Worm (Caenorhabditis elegans): ENCODE measurements around the gene F37C12.18.

Gene F37C12.18

ce11 chrIII:7195325-7195724 lies at the start of gene F37C12.18:
TSS of gene F37C12.18 (minus strand) at chrIII:7195425.
- TF ChIP-seq ham-2 (GFP tag; optimal IDR thresholded peaks at IDR 0.05), result no peak
- TF ChIP-seq elt-1 (tag; optimal IDR thresholded peaks at IDR 0.05; ENCODE audit: borderline replicate concordance, insufficient read depth), result no peak
- no peak for TF ChIP-seq lin-13 (tag; optimal IDR thresholded peaks at IDR 0.05)
- TF ChIP-seq nhr-2 (tag; optimal IDR thresholded peaks at IDR 0.05), result no peak
- no peak for TF ChIP-seq bed-3 (GFP tag; optimal IDR thresholded peaks at IDR 0.05)
- TF ChIP-seq hlh-1 (tag; optimal IDR thresholded peaks at IDR 0.05), result no peak
- no peak for TF ChIP-seq cnd-1 (tag; optimal IDR thresholded peaks at IDR 0.05)
- no peak for TF ChIP-seq nhr-76 (tag; optimal IDR thresholded peaks at IDR 0.05)
- TF ChIP-seq lin-32 (GFP tag; optimal IDR thresholded peaks at IDR 0.05), result no peak

DNA sequence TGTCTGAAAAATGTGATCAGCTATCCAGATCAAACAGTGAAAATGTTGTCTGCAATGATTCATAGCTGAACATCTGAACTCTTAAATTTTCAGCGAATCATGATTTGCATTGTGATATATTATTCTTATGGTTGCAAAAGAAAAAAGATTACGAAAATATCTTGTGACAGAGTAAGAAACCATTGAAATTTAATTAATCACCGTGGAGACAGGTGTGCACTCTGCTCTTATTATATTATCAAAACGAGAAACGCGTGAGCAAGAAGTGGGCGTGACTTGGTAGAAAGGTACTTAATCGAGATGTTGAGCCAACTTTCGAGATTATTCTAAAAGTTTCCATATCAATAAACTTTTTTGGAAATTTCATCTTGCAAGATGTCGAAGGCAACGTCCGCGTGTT lies 47.8 kb upstream of the F37C12.18 start, which contains the start of gene osm-10:
Gene osm-10, plus strand, starts transcription at position 293 of the 400 bp plus-strand sequence.
- TF ChIP-seq elt-3 (tag; optimal IDR thresholded peaks at IDR 0.05) (no peak), ceh-83 (GFP tag; optimal IDR thresholded peaks at IDR 0.05) (no peak), mls-2 (tag; optimal IDR thresholded peaks at IDR 0.05) (no peak), zip-8 (tag; optimal IDR thresholded peaks at IDR 0.05) (no peak)

DNA sequence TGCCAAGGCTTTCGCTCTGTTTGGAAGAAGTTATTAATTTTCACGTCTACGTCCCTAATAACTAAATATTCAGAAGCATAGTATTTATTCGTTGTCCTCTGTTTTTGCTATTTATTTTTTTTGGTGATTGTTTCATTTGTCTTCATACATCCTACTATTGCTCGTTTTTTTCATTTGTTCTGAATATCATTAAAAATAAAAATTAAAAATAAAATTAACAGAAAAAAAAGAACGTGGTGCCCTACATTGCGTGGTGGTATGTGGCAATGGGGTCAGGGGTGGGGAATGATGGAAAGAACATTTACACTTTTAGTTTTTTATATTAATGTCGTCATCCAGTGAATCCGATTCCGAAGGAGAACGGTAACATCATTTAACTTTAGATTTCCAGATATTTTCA lies 45.8 kb upstream of the F37C12.18 start, which contains the start of gene ztf-31:
Gene ztf-31, plus strand, starts transcription at position 301 of the 400 bp plus-strand sequence.
- TF ChIP-seq unc-39 (tag; optimal IDR thresholded peaks at IDR 0.05) (no peak), elt-3 (tag; optimal IDR thresholded peaks at IDR 0.05) (no peak), hlh-1 (tag; optimal IDR thresholded peaks at IDR 0.05) (no peak), drap-1 (GFP tag; optimal IDR thresholded peaks at IDR 0.05) (no peak), tbx-8 (GFP tag; optimal IDR thresholded peaks at IDR 0.05) (no peak), nhr-28 (tag; optimal IDR thresholded peaks at IDR 0.05) (no peak), lsy-2 (tag; optimal IDR thresholded peaks at IDR 0.05) (no peak), M03D4.4 (tag; optimal IDR thresholded peaks at IDR 0.05) (no peak), cnd-1 (tag; optimal IDR thresholded peaks at IDR 0.05) (no peak), ces-1 (GFP tag; optimal IDR thresholded peaks at IDR 0.05) (no peak), nhr-12 (tag; optimal IDR thresholded peaks at IDR 0.05) (no peak), nhr-76 (tag; optimal IDR thresholded peaks at IDR 0.05) (no peak), flh-1 (GFP tag; optimal IDR thresholded peaks at IDR 0.05) (no peak), elt-1 (tag; optimal IDR thresholded peaks at IDR 0.05; ENCODE audit: borderline replicate concordance, insufficient read depth) (no peak), unc-62 (GFP tag; optimal IDR thresholded peaks at IDR 0.05) (no peak), mls-2 (tag; optimal IDR thresholded peaks at IDR 0.05) (no peak)

ce11 chrIII:7239416-7239815 lies 44.2 kb upstream of the F37C12.18 start:
- TF ChIP-seq hlh-1 (tag; optimal IDR thresholded peaks at IDR 0.05), result no peak
- TF ChIP-seq tbx-8 (GFP tag; optimal IDR thresholded peaks at IDR 0.05), result no peak
- TF ChIP-seq nhr-237 (tag; optimal IDR thresholded peaks at IDR 0.05), result no peak
- TF ChIP-seq nhr-76 (tag; optimal IDR thresholded peaks at IDR 0.05), result no peak
- TF ChIP-seq ces-1 (GFP tag; optimal IDR thresholded peaks at IDR 0.05), result no peak

ce11 chrIII:7238727-7239126 lies 43.5 kb upstream of the F37C12.18 start, which contains the start of gene pars-1:
TSS of gene pars-1 (plus strand) at chrIII:7239027.
- TF ChIP-seq unc-62 (GFP tag; optimal IDR thresholded peaks at IDR 0.05) (no peak), tbx-8 (GFP tag; optimal IDR thresholded peaks at IDR 0.05) (no peak), hlh-1 (tag; optimal IDR thresholded peaks at IDR 0.05) (no peak), ces-1 (GFP tag; optimal IDR thresholded peaks at IDR 0.05) (no peak), pha-4 (tag; optimal IDR thresholded peaks at IDR 0.05) (no peak), ztf-11 (tag; optimal IDR thresholded peaks at IDR 0.05) (no peak), lin-32 (GFP tag; optimal IDR thresholded peaks at IDR 0.05) (no peak), nhr-12 (tag; optimal IDR thresholded peaks at IDR 0.05) (no peak), mls-2 (tag; optimal IDR thresholded peaks at IDR 0.05) (no peak), sptf-1 (tag; optimal IDR thresholded peaks at IDR 0.05) (no peak)

DNA sequence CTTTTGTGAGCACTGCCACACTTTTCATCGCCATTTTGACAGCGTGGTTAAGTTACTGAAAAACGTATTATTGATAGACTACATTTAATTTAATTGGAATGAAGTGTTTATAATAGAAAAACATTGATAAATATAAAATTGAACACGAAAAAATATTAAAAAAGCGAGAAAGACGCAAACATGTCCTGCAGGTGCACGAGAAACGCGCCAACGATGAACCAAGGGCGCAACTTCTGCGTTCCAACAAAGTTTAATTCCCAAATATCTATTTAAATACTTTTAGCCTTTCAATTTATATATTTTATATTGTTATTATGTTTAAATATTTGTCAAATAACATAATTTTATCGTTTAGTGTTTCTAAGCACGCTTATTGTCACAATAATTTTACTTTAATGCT lies 38.9 kb upstream of the F37C12.18 start, which contains the start of gene ndus-8:
Gene ndus-8, minus strand, starts transcription at position 55 of the 400 bp plus-strand sequence.
- TF ChIP-seq lin-13 (tag; optimal IDR thresholded peaks at IDR 0.05) (peak; percentile 56), ceh-83 (GFP tag; optimal IDR thresholded peaks at IDR 0.05) (no peak), ham-2 (GFP tag; optimal IDR thresholded peaks at IDR 0.05) (no peak), lsy-2 (tag; optimal IDR thresholded peaks at IDR 0.05) (peak; percentile 64), nhr-12 (tag; optimal IDR thresholded peaks at IDR 0.05) (no peak), mep-1 (tag; optimal IDR thresholded peaks at IDR 0.05) (peak; percentile 48), nhr-76 (tag; optimal IDR thresholded peaks at IDR 0.05) (no peak), unc-39 (tag; optimal IDR thresholded peaks at IDR 0.05) (no peak)
